Fruit fly (Drosophila melanogaster): ENCODE results near the gene CG12065.

CG12065 gene

dm6 chrX:8538182-8538581 is 35.9 kb upstream of the CG12065 start (continued):
- TF ChIP-seq CG18011 (GFP tag; optimal IDR thresholded peaks at IDR 0.05) (no peak), CG17361 (GFP tag; IDR thresholded peaks at IDR 0.05) (0 out of 3 replicates have a peak, but pooled peaks have one; percentile 32), dysf (GFP tag; IDR thresholded peaks at IDR 0.05) (peak; percentile 69; the same call in 2 of the 3 replicates), ftz-f1 (GFP tag; optimal IDR thresholded peaks at IDR 0.05) (no peak), CG10366 (GFP tag; IDR thresholded peaks at IDR 0.05) (peak; percentile 50), gsb-n (tag; optimal IDR thresholded peaks at IDR 0.05) (peak; percentile 24), CG18262 (tag; optimal IDR thresholded peaks at IDR 0.05) (peak; percentile 68), Hmx (GFP tag; optimal IDR thresholded peaks at IDR 0.05) (no peak), ken (GFP tag; IDR thresholded peaks at IDR 0.05) (peak; percentile 59; the same call in 2 of the 3 replicates), zen2 (GFP tag; IDR thresholded peaks at IDR 0.05; ENCODE audit: partially characterized antibody) (no peak), CG8924 (tag; optimal IDR thresholded peaks at IDR 0.05) (peak; percentile 57), nom (GFP tag; optimal IDR thresholded peaks at IDR 0.05) (no peak), CG16863 (GFP tag; optimal IDR thresholded peaks at IDR 0.05) (peak; percentile 45), sqz (GFP tag; optimal IDR thresholded peaks at IDR 0.05) (peak; percentile 37), Hr51 (GFP tag; optimal IDR thresholded peaks at IDR 0.05) (peak; percentile 2 to 65), zen (tag; optimal IDR thresholded peaks at IDR 0.05) (peak; percentile 26), lov (optimal IDR thresholded peaks at IDR 0.05) (no peak), lov (GFP tag; IDR thresholded peaks at IDR 0.05) (0 out of 3 replicates have a peak, but pooled peaks have one; percentile 54), Awh (GFP tag; IDR thresholded peaks at IDR 0.05) (peak; percentile 58), CG15601 (tag; optimal IDR thresholded peaks at IDR 0.05) (peak; percentile 46), pan (optimal IDR thresholded peaks at IDR 0.05) (no peak), pan (GFP tag; optimal IDR thresholded peaks at IDR 0.05 in 1 of 2, IDR thresholded peaks at IDR 0.05 in 1 of 2) (peak in 1 of 2 experiments; percentile 73), bowl (GFP tag; IDR thresholded peaks at IDR 0.05) (no peak), Fer1 (GFP tag; optimal IDR thresholded peaks at IDR 0.05) (peak; percentile 68), CG7839 (tag; optimal IDR thresholded peaks at IDR 0.05) (peak; percentile 77), CG15011 (GFP tag; optimal IDR thresholded peaks at IDR 0.05) (peak; percentile 13), CG3726 (GFP tag; IDR thresholded peaks at IDR 0.05) (no peak), bsh (GFP tag; optimal IDR thresholded peaks at IDR 0.05) (peak in 1 of 2 experiments; percentile 79), Gug (GFP tag; IDR thresholded peaks at IDR 0.05) (no peak), az2 (GFP tag; optimal IDR thresholded peaks at IDR 0.05) (peak; percentile 67), BEAF-32 (GFP tag; optimal IDR thresholded peaks at IDR 0.05) (no peak), gro (GFP tag; optimal IDR thresholded peaks at IDR 0.05) (peak; percentile 38), stc (GFP tag; IDR thresholded peaks at IDR 0.05) (peak; percentile 47; the same call in 1 of the 2 replicates), CG9609 (GFP tag; optimal IDR thresholded peaks at IDR 0.05) (peak; percentile 16), Bteb2 (GFP tag; optimal IDR thresholded peaks at IDR 0.05) (peak; percentile 8), fd64A (GFP tag; optimal IDR thresholded peaks at IDR 0.05) (peak; percentile 1), zfh1 (GFP tag; IDR thresholded peaks at IDR 0.05) (peak; percentile 65; the same call in 2 of the 3 replicates), al (GFP tag; IDR thresholded peaks at IDR 0.05) (no peak), Hr78 (GFP tag; optimal IDR thresholded peaks at IDR 0.05) (peak in 1 of 2 experiments; percentile 4), salm (tag; optimal IDR thresholded peaks at IDR 0.05) (no peak), CG17612 (GFP tag; IDR thresholded peaks at IDR 0.05) (0 out of 2 replicates have a peak, but pooled peaks have one; percentile 7), CG7357 (GFP tag; IDR thresholded peaks at IDR 0.05) (0 out of 3 replicates have a peak, but pooled peaks have one; percentile 51), CG6683 (GFP tag; optimal IDR thresholded peaks at IDR 0.05) (peak; percentile 16), CG14014 (GFP tag; IDR thresholded peaks at IDR 0.05) (peak; percentile 42; the same call in 1 of the 2 replicates), CG1024 (GFP tag; IDR thresholded peaks at IDR 0.05) (peak; percentile 56; the same call in 1 of the 2 replicates), CG3163 (GFP tag; optimal IDR thresholded peaks at IDR 0.05) (no peak), CG18764 (GFP tag; optimal IDR thresholded peaks at IDR 0.05) (peak; percentile 2), CG10565 (GFP tag; optimal IDR thresholded peaks at IDR 0.05) (no peak), Aef1 (GFP tag; IDR thresholded peaks at IDR 0.05) (peak; percentile 55; the same call in 2 of the 3 replicates), fd102C (GFP tag; optimal IDR thresholded peaks at IDR 0.05) (no peak)

All from whole organism, embryonic.